Worm (Caenorhabditis elegans) whole organism, L4 larva: Measurements from ENCODE around the gene mab-3.

ENCODE experiments used
- egl-27 ChIP-seq: sonication (generic microtip); optimal IDR thresholded peaks from 3 replicates; lab custom pipeline; 2017; ENCODE audit warnings: missing biosample characterization, missing genetic modification reagents, missing genetic modification characterization
- nhr-11 ChIP-seq: fragments of 150-350 bp; optimal IDR thresholded peaks from 2 replicates; lab custom pipeline; 2014; ENCODE audit warnings: missing biosample characterization, missing genetic modification characterization

- TF ChIP-seq egl-27 (tag; lab: Kevin White, UChicago) (no peak), nhr-11 (tag; lab: Kevin White, UChicago) (no peak)
These were observed 25.7 kb upstream of the mab-3 start, which contains the start of gene Y53C12A.3 for ce11 chrII:9706207-9706606.
